Worm (Caenorhabditis elegans): Measurements from ENCODE around the gene swan-1.
A peak's percentile ranks its signal among the peaks of the same experiment; 100 is the strongest.

Gene swan-1

ce11 chrV:13787948-13788681 lies 18.9 kb downstream of the swan-1 start:
- no peak for TF ChIP-seq pha-4 (tag; optimal IDR thresholded peaks at IDR 0.05)
- TF ChIP-seq hlh-1 (tag; optimal IDR thresholded peaks at IDR 0.05), result no peak
- no peak for TF ChIP-seq zip-8 (tag; optimal IDR thresholded peaks at IDR 0.05)
- TF ChIP-seq nhr-237 (tag; optimal IDR thresholded peaks at IDR 0.05), result no peak
- TF ChIP-seq mab-5 (tag; optimal IDR thresholded peaks at IDR 0.05), result no peak
- no peak for TF ChIP-seq lin-32 (GFP tag; optimal IDR thresholded peaks at IDR 0.05)
- TF ChIP-seq ceh-39 (tag; optimal IDR thresholded peaks at IDR 0.05), result no peak
- no peak for TF ChIP-seq ceh-83 (GFP tag; optimal IDR thresholded peaks at IDR 0.05)
- no peak for TF ChIP-seq mls-2 (tag; optimal IDR thresholded peaks at IDR 0.05)
- no peak for TF ChIP-seq lsy-2 (tag; optimal IDR thresholded peaks at IDR 0.05)
- no peak for TF ChIP-seq elt-1 (tag; optimal IDR thresholded peaks at IDR 0.05; ENCODE audit: borderline replicate concordance, insufficient read depth)
- no peak for TF ChIP-seq ham-2 (GFP tag; optimal IDR thresholded peaks at IDR 0.05)
- no peak for TF ChIP-seq ceh-43 (GFP tag; optimal IDR thresholded peaks at IDR 0.05)

- TF ChIP-seq mep-1 (tag; optimal IDR thresholded peaks at IDR 0.05) (peak; percentile 7), lsy-2 (tag; optimal IDR thresholded peaks at IDR 0.05) (peak; percentile 42), tbx-8 (GFP tag; optimal IDR thresholded peaks at IDR 0.05) (no peak), mab-5 (tag; optimal IDR thresholded peaks at IDR 0.05) (no peak), nhr-2 (tag; optimal IDR thresholded peaks at IDR 0.05) (peak; percentile 98), nhr-237 (tag; optimal IDR thresholded peaks at IDR 0.05) (peak; percentile 30), nhr-28 (tag; optimal IDR thresholded peaks at IDR 0.05) (no peak), sem-2 (GFP tag; optimal IDR thresholded peaks at IDR 0.05) (no peak), unc-62 (GFP tag; optimal IDR thresholded peaks at IDR 0.05) (peak; percentile 43), unc-120 (tag; optimal IDR thresholded peaks at IDR 0.05; ENCODE audit: poor library complexity, severe bottlenecking) (peak; percentile 8), zip-8 (tag; optimal IDR thresholded peaks at IDR 0.05) (no peak)
Measured at ce11 chrV:13787225-13787898, 19.7 kb downstream of the swan-1 start, which contains the start of the genes F53C11.4 and F53C11.5. Gene F53C11.4 (minus strand): TSS chrV:13787352. Gene F53C11.5 (plus strand): TSS chrV:13787549.

- TF ChIP-seq flh-1 (GFP tag; optimal IDR thresholded peaks at IDR 0.05) (no peak), sptf-1 (tag; optimal IDR thresholded peaks at IDR 0.05) (no peak), blmp-1 (tag; optimal IDR thresholded peaks at IDR 0.05) (no peak), mep-1 (tag; optimal IDR thresholded peaks at IDR 0.05) (no peak), nhr-28 (tag; optimal IDR thresholded peaks at IDR 0.05) (no peak), nhr-2 (tag; optimal IDR thresholded peaks at IDR 0.05) (no peak), tbx-8 (GFP tag; optimal IDR thresholded peaks at IDR 0.05) (no peak), mls-2 (tag; optimal IDR thresholded peaks at IDR 0.05) (no peak), lin-32 (GFP tag; optimal IDR thresholded peaks at IDR 0.05) (no peak), nhr-76 (tag; optimal IDR thresholded peaks at IDR 0.05) (no peak), nhr-12 (tag; optimal IDR thresholded peaks at IDR 0.05) (no peak)
Measured at ce11 chrV:13785767-13786166, 21.3 kb downstream of the swan-1 start.

- TF ChIP-seq nhr-12 (tag; optimal IDR thresholded peaks at IDR 0.05) (peak; percentile 19), mab-5 (tag; optimal IDR thresholded peaks at IDR 0.05) (no peak)
Measured at ce11 chrV:13782190-13782589, 24.8 kb downstream of the swan-1 start, which contains the start of gene decr-1.1. Gene decr-1.1 (plus strand): TSS chrV:13782399.

- TF ChIP-seq sem-2 (GFP tag; optimal IDR thresholded peaks at IDR 0.05), result no peak
- no peak for TF ChIP-seq nhr-237 (tag; optimal IDR thresholded peaks at IDR 0.05)
- TF ChIP-seq ceh-39 (tag; optimal IDR thresholded peaks at IDR 0.05), result no peak
- TF ChIP-seq drap-1 (GFP tag; optimal IDR thresholded peaks at IDR 0.05), result no peak
- no peak for TF ChIP-seq unc-120 (tag; optimal IDR thresholded peaks at IDR 0.05; ENCODE audit: poor library complexity, severe bottlenecking)
- no peak for TF ChIP-seq mab-5 (tag; optimal IDR thresholded peaks at IDR 0.05)
- no peak for TF ChIP-seq ces-1 (GFP tag; optimal IDR thresholded peaks at IDR 0.05)
- TF ChIP-seq snpc-4 (tag; optimal IDR thresholded peaks at IDR 0.05), result no peak
- no peak for TF ChIP-seq unc-39 (tag; optimal IDR thresholded peaks at IDR 0.05)
- no peak for TF ChIP-seq nhr-2 (tag; optimal IDR thresholded peaks at IDR 0.05)
- TF ChIP-seq sptf-1 (tag; optimal IDR thresholded peaks at IDR 0.05), result no peak
- TF ChIP-seq cnd-1 (tag; optimal IDR thresholded peaks at IDR 0.05), result no peak
- no peak for TF ChIP-seq elt-3 (tag; optimal IDR thresholded peaks at IDR 0.05)
Measured at ce11 chrV:13780902-13781301, 26.1 kb downstream of the swan-1 start.

All from whole organism, mixed stage, embryonic.